Worm (Caenorhabditis elegans) whole organism, L4 larva: Measurements from ENCODE around the gene sop-2.

Source experiments
- D1046.2 ChIP-seq: fragments of 200-800 bp; sonication (Bioruptor generic); IDR thresholded peaks from 2 replicates; pipeline ENCODE4 v1.3.6; 2022; ENCODE audit warnings: missing genetic modification characterization, missing compliant biosample characterization
- F10B5.3 ChIP-seq: sonication (generic microtip); optimal IDR thresholded peaks from 2 replicates; lab custom pipeline; 2016; ENCODE audit warnings: mild to moderate bottlenecking, missing genetic modification characterization, missing compliant biosample characterization
- F26F4.8 ChIP-seq: fragments of 200-800 bp; sonication (Bioruptor generic); conservative IDR thresholded peaks from 2 replicates; pipeline ENCODE4 v1.3.6; 2022; ENCODE audit warnings: missing genetic modification characterization, missing compliant biosample characterization
- F37D6.2 ChIP-seq: sonication (generic microtip); optimal IDR thresholded peaks from 2 replicates; lab custom pipeline; 2016; ENCODE audit warnings: mild to moderate bottlenecking, missing genetic modification characterization, missing compliant biosample characterization
- F44E2.7 ChIP-seq: fragments of 200-800 bp; sonication (Bioruptor generic); IDR thresholded peaks from 2 replicates; pipeline ENCODE4 v2.1.2; 2022; ENCODE audit warnings: missing genetic modification characterization, missing compliant biosample characterization
- F49E8.2 ChIP-seq: sonication (generic microtip); optimal IDR thresholded peaks from 2 replicates; lab custom pipeline; 2016; ENCODE audit warnings: missing compliant biosample characterization, mild to moderate bottlenecking, missing genetic modification characterization, borderline replicate concordance
- T20F7.1 ChIP-seq: fragments of 200-800 bp; sonication (Bioruptor generic); optimal IDR thresholded peaks from 2 replicates; lab custom pipeline; 2018; ENCODE audit warnings: mild to moderate bottlenecking, missing genetic modification characterization, missing compliant biosample characterization
- Y48G9A.11 ChIP-seq: fragments of 200-800 bp; sonication (Bioruptor generic); IDR thresholded peaks from 2 replicates; pipeline ENCODE4 v1.3.6; 2022; ENCODE audit warnings: missing genetic modification reagents, missing genetic modification characterization, missing compliant biosample characterization
- ZK546.5 ChIP-seq, 2 experiments: sonication (generic microtip); optimal IDR thresholded peaks; 2 replicates each; lab custom pipeline; 2017; ENCODE audit warnings: missing biosample characterization in 2 of 2, missing genetic modification characterization in 2 of 2
- aha-1 ChIP-seq: fragments of 150-350 bp; peaks from one replicate; lab custom pipeline; 2014; ENCODE audit warnings: missing biosample characterization, missing genetic modification characterization
- ama-1 ChIP-seq: fragments of 150-350 bp; optimal IDR thresholded peaks from 2 replicates; lab custom pipeline; 2014; ENCODE audit warnings: inconsistent platforms, mixed read lengths
- ceh-44 ChIP-seq: fragments of 200-800 bp; sonication (Bioruptor generic); IDR thresholded peaks from 2 replicates; pipeline ENCODE4 v1.3.6; 2022; ENCODE audit warnings: missing genetic modification reagents, missing genetic modification characterization, missing compliant biosample characterization
- ceh-62 ChIP-seq: sonication (generic microtip); optimal IDR thresholded peaks from 2 replicates; lab custom pipeline; 2017; ENCODE audit warnings: missing biosample characterization, missing genetic modification characterization
- ctbp-1 ChIP-seq: fragments of 200-800 bp; sonication (Bioruptor generic); IDR thresholded peaks from 2 replicates; pipeline ENCODE4 v1.3.6; 2022; ENCODE audit warnings: missing genetic modification reagents, missing genetic modification characterization, missing compliant biosample characterization
- daf-12 ChIP-seq: fragments of 150-350 bp; optimal IDR thresholded peaks from 2 replicates; lab custom pipeline; 2014; ENCODE audit warnings: missing biosample characterization, missing genetic modification reagents, missing genetic modification characterization
- daf-16 ChIP-seq, 3 experiments: sonication (generic microtip); optimal IDR thresholded peaks; 2 replicates each; lab custom pipeline; 2016 to 2017; ENCODE audit warnings: missing genetic modification characterization in 3 of 3, missing genetic modification reagents in 3 of 3, mild to moderate bottlenecking in 2 of 3, missing compliant biosample characterization in 2 of 3, missing biosample characterization in 1 of 3, moderate library complexity in 1 of 3
- daf-19 ChIP-seq: fragments of 200-800 bp; sonication (Bioruptor generic); conservative IDR thresholded peaks from 2 replicates; pipeline ENCODE4 v1.3.6; 2022; ENCODE audit warnings: missing genetic modification characterization, missing compliant biosample characterization
- dmd-6 ChIP-seq: fragments of 200-800 bp; sonication (Bioruptor generic); IDR thresholded peaks from 2 replicates; pipeline ENCODE4 v1.3.6; 2022; ENCODE audit warnings: missing genetic modification reagents, missing genetic modification characterization, missing compliant biosample characterization
- duxl-1 ChIP-seq: sonication (generic microtip); optimal IDR thresholded peaks from 2 replicates; lab custom pipeline; 2016; ENCODE audit warnings: mild to moderate bottlenecking, missing genetic modification characterization, moderate library complexity, missing compliant biosample characterization; ENCODE audit not compliant: poor library complexity
- dve-1 ChIP-seq: sonication (generic microtip); optimal IDR thresholded peaks from 2 replicates; lab custom pipeline; 2017; ENCODE audit warnings: antibody characterized with exemption, mild to moderate bottlenecking, missing genetic modification characterization, missing compliant biosample characterization; ENCODE audit not compliant: insufficient read depth
- egl-43 ChIP-seq: fragments of 200-800 bp; sonication (Bioruptor generic); IDR thresholded peaks from 2 replicates; pipeline ENCODE4 v1.3.6; 2022; ENCODE audit warnings: missing genetic modification reagents, missing genetic modification characterization, missing compliant biosample characterization
- fos-1 ChIP-seq: fragments of 150-350 bp; optimal IDR thresholded peaks from 2 replicates; lab custom pipeline; 2014; ENCODE audit warnings: missing biosample characterization, missing genetic modification characterization
- hlh-11 ChIP-seq: fragments of 200-800 bp; sonication (Bioruptor generic); optimal IDR thresholded peaks from 2 replicates; lab custom pipeline; 2018; ENCODE audit warnings: mild to moderate bottlenecking, missing genetic modification characterization, missing compliant biosample characterization
- lir-3 ChIP-seq: sonication (generic microtip); optimal IDR thresholded peaks from 2 replicates; lab custom pipeline; 2016; ENCODE audit warnings: mild to moderate bottlenecking, missing genetic modification characterization, missing compliant biosample characterization
- lsy-2 ChIP-seq, 2 experiments: fragments of 150-350 bp in 1 of 2; sonication (generic microtip) in 1 of 2; optimal IDR thresholded peaks; 2 replicates each; lab custom pipeline; 2014 to 2017; ENCODE audit warnings: missing biosample characterization in 2 of 2, missing genetic modification characterization in 2 of 2
- mdl-1 ChIP-seq, 2 experiments: fragments of 150-350 bp in 1 of 2; sonication (generic microtip) in 1 of 2; optimal IDR thresholded peaks; 2 replicates each; lab custom pipeline; 2014 to 2017; ENCODE audit warnings: missing biosample characterization in 2 of 2, missing genetic modification characterization in 2 of 2
- mdt-29 ChIP-seq: fragments of 200-800 bp; sonication (Bioruptor generic); IDR thresholded peaks from 2 replicates; pipeline ENCODE4 v1.3.6; 2022; ENCODE audit warnings: missing genetic modification reagents, missing genetic modification characterization, missing compliant biosample characterization
- mep-1 ChIP-seq: fragments of 150-350 bp; sonication (generic microtip); optimal IDR thresholded peaks from 3 replicates; lab custom pipeline; 2014; ENCODE audit warnings: missing biosample characterization, missing genetic modification characterization
- mes-2 ChIP-seq: sonication (generic microtip); optimal IDR thresholded peaks from 2 replicates; lab custom pipeline; 2016; ENCODE audit warnings: missing genotype, mild to moderate bottlenecking, missing genetic modification characterization, missing compliant biosample characterization; ENCODE audit not compliant: poor library complexity, severe bottlenecking
- mxl-2 ChIP-seq: fragments of 200-800 bp; sonication (Bioruptor generic); conservative IDR thresholded peaks from 2 replicates; pipeline ENCODE4 v1.3.6; 2022; ENCODE audit warnings: missing genetic modification reagents, missing genetic modification characterization, missing compliant biosample characterization
- nhr-10 ChIP-seq: fragments of 150-350 bp; optimal IDR thresholded peaks from 2 replicates; lab custom pipeline; 2014; ENCODE audit warnings: missing biosample characterization, missing genetic modification characterization
- nhr-111 ChIP-seq: fragments of 200-800 bp; sonication (Bioruptor generic); optimal IDR thresholded peaks from 2 replicates; lab custom pipeline; 2018; ENCODE audit warnings: mild to moderate bottlenecking, missing genetic modification characterization, missing compliant biosample characterization
- nhr-28 ChIP-seq: fragments of 150-350 bp; optimal IDR thresholded peaks from 2 replicates; lab custom pipeline; 2014; ENCODE audit warnings: missing biosample characterization, missing genetic modification characterization
- nhr-76 ChIP-seq: fragments of 150-350 bp; optimal IDR thresholded peaks from 2 replicates; lab custom pipeline; 2014; ENCODE audit warnings: missing biosample characterization, missing genetic modification characterization
- pha-4 ChIP-seq, 2 experiments: fragments of 150-350 bp in 1 of 2; fragments of 200-800 bp in 1 of 2; sonication (Bioruptor generic) in 1 of 2; IDR thresholded peaks in 1 of 2; optimal IDR thresholded peaks in 1 of 2; 2 replicates each; pipeline versions ENCODE4 v1.3.6 to Lab custom; 2014 to 2022; ENCODE audit warnings: missing genetic modification characterization in 2 of 2, missing genetic modification reagents in 2 of 2, missing biosample characterization in 1 of 2, missing compliant biosample characterization in 1 of 2
- php-3 ChIP-seq: fragments of 200-800 bp; sonication (Bioruptor generic); IDR thresholded peaks from 2 replicates; pipeline ENCODE4 v1.3.6; 2022; ENCODE audit warnings: missing genetic modification reagents, missing genetic modification characterization, missing compliant biosample characterization
- tra-1 ChIP-seq: fragments of 200-800 bp; sonication (Bioruptor generic); IDR thresholded peaks from 2 replicates; pipeline ENCODE4 v1.3.6; 2022; ENCODE audit warnings: missing genetic modification reagents, missing genetic modification characterization, missing compliant biosample characterization
- unc-130 ChIP-seq: sonication (generic microtip); optimal IDR thresholded peaks from 2 replicates; lab custom pipeline; 2016; ENCODE audit warnings: missing genetic modification reagents, missing genetic modification characterization, missing compliant biosample characterization
- unc-39 ChIP-seq: sonication (generic microtip); optimal IDR thresholded peaks from 2 replicates; lab custom pipeline; 2017; ENCODE audit warnings: missing biosample characterization, missing genetic modification characterization
- zfp-2 ChIP-seq: sonication (generic microtip); optimal IDR thresholded peaks from 2 replicates; lab custom pipeline; 2016; ENCODE audit warnings: mild to moderate bottlenecking, missing genetic modification characterization, missing compliant biosample characterization
- ztf-11 ChIP-seq: fragments of 150-350 bp; optimal IDR thresholded peaks from 2 replicates; lab custom pipeline; 2014; ENCODE audit warnings: missing biosample characterization, missing genetic modification characterization

The sop-2 gene

ce11 chrII:12349866-12350265 is 10.1 kb downstream of the sop-2 start (continued):
- TF ChIP-seq nhr-111 (GFP tag; lab: Kevin White, UChicago) (no peak), zfp-2 (tag; lab: Kevin White, UChicago) (no peak), F37D6.2 (tag; lab: Kevin White, UChicago) (no peak), D1046.2 (GFP tag; lab: Robert Waterston, UW) (no peak), php-3 (GFP tag; lab: Robert Waterston, UW) (no peak), mdt-29 (GFP tag; lab: Robert Waterston, UW) (no peak), dmd-6 (GFP tag; lab: Robert Waterston, UW) (no peak), fos-1 (tag; lab: Kevin White, UChicago) (no peak), egl-43 (GFP tag; lab: Robert Waterston, UW) (no peak), daf-19 (GFP tag; lab: Robert Waterston, UW) (no peak), unc-39 (tag; lab: Kevin White, UChicago) (no peak), ctbp-1 (GFP tag; lab: Robert Waterston, UW) (no peak), F49E8.2 (no peak)

- TF ChIP-seq ztf-11 (tag; lab: Kevin White, UChicago): no peak
- no peak for TF ChIP-seq F26F4.8 (GFP tag; lab: Robert Waterston, UW)
- no peak for TF ChIP-seq duxl-1
- TF ChIP-seq aha-1 (tag; lab: Kevin White, UChicago): peak; percentile 40
- TF ChIP-seq mes-2 (tag; lab: Kevin White, UChicago): peak; percentile 30
- peak in 1 of 2 experiments; percentile 40 for TF ChIP-seq lsy-2 (tag; optimal IDR thresholded peaks at IDR 0.05; lab: Kevin White, UChicago)
- peak in 1 of 2 experiments; percentile 9 for TF ChIP-seq mdl-1 (tag; optimal IDR thresholded peaks at IDR 0.05; lab: Kevin White, UChicago)
- TF ChIP-seq nhr-28: peak; percentile 43
These were observed 11.1 kb downstream of the sop-2 start for ce11 chrII:12350737-12351275.

ce11 chrII:12352115-12352514 is 12.4 kb downstream of the sop-2 start, which contains the start of gene ras-1:
ras-1 (minus strand) TSS chrII:12352243.
- TF ChIP-seq nhr-111 (GFP tag; lab: Kevin White, UChicago) (no peak), mep-1 (tag; lab: Kevin White, UChicago) (peak; percentile 9), nhr-28 (peak; percentile 34), dmd-6 (GFP tag; lab: Robert Waterston, UW) (peak; percentile 65; the same call in 1 of the 2 replicates), ceh-44 (GFP tag; lab: Robert Waterston, UW) (no peak), dve-1 (tag; lab: Kevin White, UChicago) (peak; percentile 58), unc-130 (GFP tag; lab: Kevin White, UChicago) (no peak), tra-1 (GFP tag; lab: Robert Waterston, UW) (peak; percentile 62; the same call in 1 of the 2 replicates), hlh-11 (tag; lab: Kevin White, UChicago) (peak; percentile 56), pha-4 (GFP tag; IDR thresholded peaks at IDR 0.05; lab: Robert Waterston, UW) (0 out of 2 replicates have a peak, but pooled peaks have one; percentile 21), pha-4 (tag; optimal IDR thresholded peaks at IDR 0.05; lab: Kevin White, UChicago) (no peak)

ce11 chrII:12353104-12353503 is 13.4 kb downstream of the sop-2 start:
- TF ChIP-seq lir-3 (tag; lab: Kevin White, UChicago): no peak
- no peak for TF ChIP-seq F10B5.3 (tag; lab: Kevin White, UChicago)
- no peak for TF ChIP-seq nhr-10 (tag; lab: Kevin White, UChicago)
- TF ChIP-seq, all 104 proteins: peak for 0

ce11 chrII:12353816-12354215 is 14.1 kb downstream of the sop-2 start:
- TF ChIP-seq mxl-2: no peak
- TF ChIP-seq Y48G9A.11 (GFP tag; lab: Robert Waterston, UW): no peak
- no peak for TF ChIP-seq ZK546.5 (tag; optimal IDR thresholded peaks at IDR 0.05; lab: Kevin White, UChicago)
- no peak for TF ChIP-seq F10B5.3 (tag; lab: Kevin White, UChicago)
- TF ChIP-seq mep-1 (tag; lab: Kevin White, UChicago): no peak
- no peak for TF ChIP-seq ceh-62 (tag; lab: Kevin White, UChicago)
- TF ChIP-seq nhr-111 (GFP tag; lab: Kevin White, UChicago): no peak
- TF ChIP-seq ama-1: no peak
- TF ChIP-seq F44E2.7 (GFP tag; lab: Robert Waterston, UW): no peak
- peak in 1 of 2 experiments; percentile 58 for TF ChIP-seq daf-16 (GFP tag; optimal IDR thresholded peaks at IDR 0.05; lab: Kevin White, UChicago)
- no peak for TF ChIP-seq daf-16 (tag; optimal IDR thresholded peaks at IDR 0.05; lab: Kevin White, UChicago)
- TF ChIP-seq dmd-6 (GFP tag; lab: Robert Waterston, UW): peak; percentile 86
- TF ChIP-seq nhr-76 (tag; lab: Kevin White, UChicago): no peak
- no peak for TF ChIP-seq zfp-2 (tag; lab: Kevin White, UChicago)
- peak; percentile 13 for TF ChIP-seq T20F7.1 (GFP tag; lab: Kevin White, UChicago)
- peak; percentile 44 for TF ChIP-seq hlh-11 (tag; lab: Kevin White, UChicago)
- no peak for TF ChIP-seq daf-12 (tag; lab: Kevin White, UChicago)
- TF ChIP-seq lir-3 (tag; lab: Kevin White, UChicago): no peak
